Fruit fly (Drosophila melanogaster): ENCODE data around the gene CG14810.

- TF ChIP-seq usp (GFP tag; optimal IDR thresholded peaks at IDR 0.05) (no peak), EcR (GFP tag; optimal IDR thresholded peaks at IDR 0.05) (no peak), pan (optimal IDR thresholded peaks at IDR 0.05) (no peak), CG8478 (optimal IDR thresholded peaks at IDR 0.05) (no peak)
Measured at dm6 chrX:1820241-1820640, at the start of gene CG14810.

Data from whole organism.